Worm (Caenorhabditis elegans): ENCODE results near the gene Y43F8B.9.

Y43F8B.9 gene

ce11 chrV:19473842-19474514 is 4.0 kb upstream of the Y43F8B.9 start, which contains the start of gene Y43F8B.10:
Gene Y43F8B.10, plus strand, starts transcription at chrV:19474464.
- TF ChIP-seq gei-8 (GFP tag; optimal IDR thresholded peaks at IDR 0.05) = no peak
- TF ChIP-seq set-16 (GFP tag; IDR thresholded peaks at IDR 0.05) = peak; percentile 52; the same call in 1 of the 2 replicates
- TF ChIP-seq F37D6.2 (tag; optimal IDR thresholded peaks at IDR 0.05) = no peak

- TF ChIP-seq nhr-111 (GFP tag; optimal IDR thresholded peaks at IDR 0.05) (no peak), lin-39 (tag; optimal IDR thresholded peaks at IDR 0.05) (no peak), ceh-28 (tag; optimal IDR thresholded peaks at IDR 0.05) (no peak), saeg-2 (GFP tag; IDR thresholded peaks at IDR 0.05) (no peak), ztf-7 (tag; optimal IDR thresholded peaks at IDR 0.05) (no peak), D1046.2 (GFP tag; IDR thresholded peaks at IDR 0.05) (no peak), Y48G9A.11 (GFP tag; IDR thresholded peaks at IDR 0.05) (no peak)
These were observed 650 bp upstream of the Y43F8B.9 start for ce11 chrV:19477302-19477701.

ce11 chrV:19482535-19482934 is 4.6 kb downstream of the Y43F8B.9 start, which contains the start of gene Y43F8B.22:
Gene Y43F8B.22, plus strand, starts transcription at chrV:19482835.
- TF ChIP-seq aha-1 (tag) (peak; percentile 68), lin-39 (tag; optimal IDR thresholded peaks at IDR 0.05) (no peak)

ce11 chrV:19484507-19484906 is 6.6 kb downstream of the Y43F8B.9 start, which contains the start of gene Y43F8B.17:
Gene Y43F8B.17, plus strand, starts transcription at chrV:19484721.
- no peak for TF ChIP-seq ztf-7 (tag; optimal IDR thresholded peaks at IDR 0.05)
- TF ChIP-seq Y5F2A.4 (GFP tag; optimal IDR thresholded peaks at IDR 0.05) = no peak
- TF ChIP-seq madf-9 (GFP tag; conservative IDR thresholded peaks at IDR 0.05) = no peak
- no peak for TF ChIP-seq ceh-28 (tag; optimal IDR thresholded peaks at IDR 0.05)
- TF ChIP-seq dmd-6 (GFP tag; IDR thresholded peaks at IDR 0.05) = no peak
- no peak for TF ChIP-seq ceh-20 (GFP tag; IDR thresholded peaks at IDR 0.05)
- no peak for TF ChIP-seq fos-1 (tag; optimal IDR thresholded peaks at IDR 0.05)
- no peak for TF ChIP-seq F10B5.3 (tag; optimal IDR thresholded peaks at IDR 0.05)
- no peak for TF ChIP-seq ama-1 (optimal IDR thresholded peaks at IDR 0.05)
- no peak for TF ChIP-seq madf-5 (GFP tag; IDR thresholded peaks at IDR 0.05)
- TF ChIP-seq spr-1 (tag; optimal IDR thresholded peaks at IDR 0.05) = no peak
- no peak for TF ChIP-seq mep-1 (tag; optimal IDR thresholded peaks at IDR 0.05)
- no peak for TF ChIP-seq hmg-1.1 (GFP tag; IDR thresholded peaks at IDR 0.05)
- TF ChIP-seq F49E8.2 (tag; optimal IDR thresholded peaks at IDR 0.05; ENCODE audit: borderline replicate concordance) = no peak

- TF ChIP-seq php-3 (GFP tag; IDR thresholded peaks at IDR 0.05) (no peak), dpl-1 (GFP tag; optimal IDR thresholded peaks at IDR 0.05) (no peak), ceh-62 (tag; optimal IDR thresholded peaks at IDR 0.05) (no peak), ZK546.5 (tag; optimal IDR thresholded peaks at IDR 0.05) (no peak), set-16 (GFP tag; IDR thresholded peaks at IDR 0.05) (peak; percentile 95)
These were observed 7.3 kb downstream of the Y43F8B.9 start, which contains the start of gene Y43F8B.28 for ce11 chrV:19485261-19485660. Gene Y43F8B.28, plus strand, starts transcription at chrV:19485319.

- no peak for TF ChIP-seq daf-12 (tag; optimal IDR thresholded peaks at IDR 0.05)
- no peak for TF ChIP-seq tag-97 (GFP tag; IDR thresholded peaks at IDR 0.05)
- no peak for TF ChIP-seq ZK337.2 (GFP tag; IDR thresholded peaks at IDR 0.05)
- no peak for TF ChIP-seq nhr-102 (tag; optimal IDR thresholded peaks at IDR 0.05)
- no peak for TF ChIP-seq ama-1 (optimal IDR thresholded peaks at IDR 0.05)
- TF ChIP-seq arid-1 (GFP tag; conservative IDR thresholded peaks at IDR 0.05) = no peak
- no peak for TF ChIP-seq nhr-77 (tag; optimal IDR thresholded peaks at IDR 0.05)
- TF ChIP-seq lin-39 (tag; optimal IDR thresholded peaks at IDR 0.05) = no peak
These were observed 7.7 kb downstream of the Y43F8B.9 start, which contains the start of gene Y43F8B.18 for ce11 chrV:19485690-19486089. Gene Y43F8B.18, plus strand, starts transcription at chrV:19485990.

Data from whole organism, L4 larva.